Worm (Caenorhabditis elegans): Measurements from ENCODE around the gene Y49E10.18.

DNA sequence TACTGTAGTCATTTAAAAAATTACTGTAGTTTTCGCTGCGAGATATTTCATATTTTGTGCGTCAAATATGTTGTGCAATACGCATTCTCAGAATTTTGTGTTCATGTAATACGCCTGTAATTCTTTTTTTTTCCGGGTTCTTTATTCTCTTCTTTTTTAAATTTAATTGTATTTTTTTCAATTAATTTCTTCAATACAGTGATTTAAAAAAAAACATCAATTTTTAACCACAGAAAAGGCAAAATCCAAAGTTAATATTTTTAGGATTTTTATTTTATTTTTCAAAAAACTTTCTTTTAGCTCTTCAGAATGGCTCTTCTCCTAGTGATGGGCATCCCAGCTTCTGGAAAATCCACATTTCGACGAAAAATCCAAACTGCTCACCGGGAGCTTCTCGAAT is 20.4 kb upstream of the Y49E10.18 start, which contains the start of gene pstk-1:
- TF ChIP-seq zag-1 (tag; optimal IDR thresholded peaks at IDR 0.05) (no peak), ZK546.5 (tag; optimal IDR thresholded peaks at IDR 0.05) (no peak), R02D3.7 (tag; optimal IDR thresholded peaks at IDR 0.05) (no peak), aly-2 (tag; optimal IDR thresholded peaks at IDR 0.05) (no peak), egl-27 (tag; optimal IDR thresholded peaks at IDR 0.05) (no peak), ceh-16 (tag; optimal IDR thresholded peaks at IDR 0.05) (no peak)

Measured in whole organism, L2 larva.